Fruit fly (Drosophila melanogaster): ENCODE results near the gene Acsf3.

Gene Acsf3

dm6 chrX:7291850-7292499, 36.9 kb upstream of the Acsf3 start (continued):
- no peak for TF ChIP-seq CG13894 (tag; optimal IDR thresholded peaks at IDR 0.05)
- peak; percentile 82 for TF ChIP-seq row (GFP tag; IDR thresholded peaks at IDR 0.05)
- no peak for TF ChIP-seq CG9932 (GFP tag; IDR thresholded peaks at IDR 0.05)
- TF ChIP-seq en (GFP tag; optimal IDR thresholded peaks at IDR 0.05): no peak
- peak; percentile 76 for TF ChIP-seq CG17359 (tag; optimal IDR thresholded peaks at IDR 0.05)
- 0 out of 3 replicates have a peak, but pooled peaks have one; percentile 47 for TF ChIP-seq CG11093 (GFP tag; IDR thresholded peaks at IDR 0.05)
- peak; percentile 49 for TF ChIP-seq fd64A (GFP tag; optimal IDR thresholded peaks at IDR 0.05)
- TF ChIP-seq CG12219 (GFP tag; optimal IDR thresholded peaks at IDR 0.05): peak; percentile 61
- TF ChIP-seq usp (GFP tag; optimal IDR thresholded peaks at IDR 0.05): no peak
- peak; percentile 89 for TF ChIP-seq gcm (GFP tag; optimal IDR thresholded peaks at IDR 0.05)
- no peak for TF ChIP-seq pfk (GFP tag; optimal IDR thresholded peaks at IDR 0.05)
- TF ChIP-seq Tbp (GFP tag; optimal IDR thresholded peaks at IDR 0.05): no peak
- peak; percentile 86 for TF ChIP-seq CG17829 (tag; optimal IDR thresholded peaks at IDR 0.05)
- peak; percentile 58 for TF ChIP-seq org-1 (GFP tag; optimal IDR thresholded peaks at IDR 0.05)
- TF ChIP-seq CG16813 (GFP tag; IDR thresholded peaks at IDR 0.05; ENCODE audit: partially characterized antibody): no peak
- peak; percentile 81 for TF ChIP-seq CG15601 (tag; optimal IDR thresholded peaks at IDR 0.05)
- peak; percentile 38; the same call in 1 of the 2 replicates for TF ChIP-seq dati (GFP tag; IDR thresholded peaks at IDR 0.05)
- peak; percentile 75 for TF ChIP-seq Lhr (GFP tag; optimal IDR thresholded peaks at IDR 0.05)
- TF ChIP-seq pum (GFP tag; optimal IDR thresholded peaks at IDR 0.05): peak; percentile 36
- no peak for TF ChIP-seq fd3F (GFP tag; optimal IDR thresholded peaks at IDR 0.05)
- TF ChIP-seq CG6689 (GFP tag; IDR thresholded peaks at IDR 0.05): peak; percentile 74
- peak; percentile 55 for TF ChIP-seq CG3847 (GFP tag; IDR thresholded peaks at IDR 0.05)
- TF ChIP-seq jumu (GFP tag; optimal IDR thresholded peaks at IDR 0.05): peak; percentile 4
- peak; percentile 80 for TF ChIP-seq Spps (tag; optimal IDR thresholded peaks at IDR 0.05)
- peak; percentile 90 for TF ChIP-seq CG2712 (tag; optimal IDR thresholded peaks at IDR 0.05)
- TF ChIP-seq CG8388 (GFP tag; optimal IDR thresholded peaks at IDR 0.05): peak; percentile 86
- TF ChIP-seq CTCF (GFP tag; optimal IDR thresholded peaks at IDR 0.05): no peak
- TF ChIP-seq Aef1 (GFP tag; IDR thresholded peaks at IDR 0.05): no peak
- TF ChIP-seq Dek (tag; optimal IDR thresholded peaks at IDR 0.05): no peak
- TF ChIP-seq danr (GFP tag; IDR thresholded peaks at IDR 0.05): peak; percentile 59; the same call in 1 of the 2 replicates
- TF ChIP-seq tup (GFP tag; optimal IDR thresholded peaks at IDR 0.05): peak; percentile 68
- TF ChIP-seq Trl (optimal IDR thresholded peaks at IDR 0.05): no peak
- peak; percentile 41 for TF ChIP-seq Trl (GFP tag; optimal IDR thresholded peaks at IDR 0.05)
- peak; percentile 96 for TF ChIP-seq zf30C (GFP tag; optimal IDR thresholded peaks at IDR 0.05)
- peak; percentile 21 to 71 for TF ChIP-seq dpn (GFP tag; optimal IDR thresholded peaks at IDR 0.05)
- TF ChIP-seq cg (GFP tag; optimal IDR thresholded peaks at IDR 0.05): no peak
- no peak for TF ChIP-seq insv (GFP tag; optimal IDR thresholded peaks at IDR 0.05)
- no peak for TF ChIP-seq prd (optimal IDR thresholded peaks at IDR 0.05)
- peak; percentile 86 for TF ChIP-seq prd (GFP tag; IDR thresholded peaks at IDR 0.05)
- TF ChIP-seq CG12299 (tag; optimal IDR thresholded peaks at IDR 0.05): peak; percentile 65
- TF ChIP-seq ATbp (GFP tag; optimal IDR thresholded peaks at IDR 0.05): peak; percentile 74
- TF ChIP-seq az2 (GFP tag; optimal IDR thresholded peaks at IDR 0.05): peak; percentile 82
- TF ChIP-seq corto (GFP tag; optimal IDR thresholded peaks at IDR 0.05): no peak
- peak; percentile 64 for TF ChIP-seq HHEX (GFP tag; optimal IDR thresholded peaks at IDR 0.05)
- peak; percentile 41 for TF ChIP-seq CG10565 (GFP tag; optimal IDR thresholded peaks at IDR 0.05)
- TF ChIP-seq zen (tag; optimal IDR thresholded peaks at IDR 0.05): peak; percentile 86
- TF ChIP-seq nmo (GFP tag; optimal IDR thresholded peaks at IDR 0.05): peak; percentile 89
- TF ChIP-seq Usf (GFP tag; optimal IDR thresholded peaks at IDR 0.05): peak; percentile 54
- TF ChIP-seq CG9437 (GFP tag; optimal IDR thresholded peaks at IDR 0.05): peak; percentile 55
- TF ChIP-seq HLHmδ (GFP tag; optimal IDR thresholded peaks at IDR 0.05): no peak
- TF ChIP-seq CG7372 (GFP tag; IDR thresholded peaks at IDR 0.05): peak; percentile 53; the same call in 1 of the 2 replicates
